Worm (Caenorhabditis elegans): ENCODE measurements around the gene srh-88.
"Not testable (repeated sequence)": the region's sequence is repeated elsewhere in the genome, so short reads cannot be mapped to it uniquely, and the experiment has no call there.

The srh-88 gene

ce11 chrV:2983351-2983750 is 18.7 kb upstream of the srh-88 start, which contains the start of gene srw-117:
srw-117 (minus strand) TSS chrV:2983451.
- TF ChIP-seq ama-1 (optimal IDR thresholded peaks at IDR 0.05) (no peak), mep-1 (tag; optimal IDR thresholded peaks at IDR 0.05) (no peak), unc-62 (GFP tag; optimal IDR thresholded peaks at IDR 0.05 in 1 of 2) (peak in 1 of 2 experiments; percentile 15), unc-62 (tag; optimal IDR thresholded peaks at IDR 0.05) (no peak), dmd-9 (GFP tag; IDR thresholded peaks at IDR 0.05) (no peak)

- no peak for TF ChIP-seq tag-97 (GFP tag; IDR thresholded peaks at IDR 0.05)
- TF ChIP-seq duxl-1 (tag; optimal IDR thresholded peaks at IDR 0.05; ENCODE audit: poor library complexity): no peak
- TF ChIP-seq zfp-3 (GFP tag; conservative IDR thresholded peaks at IDR 0.05): no peak
- no peak for TF ChIP-seq set-16 (GFP tag; IDR thresholded peaks at IDR 0.05)
- no peak for TF ChIP-seq F37D6.2 (tag; optimal IDR thresholded peaks at IDR 0.05)
- TF ChIP-seq aha-1 (tag): peak; percentile 28
Measured at ce11 chrV:2979978-2980377, 15.3 kb upstream of the srh-88 start, which contains the start of gene srw-118. srw-118 (minus strand) TSS chrV:2980078.

- TF ChIP-seq ceh-28 (tag; optimal IDR thresholded peaks at IDR 0.05): no peak
- TF ChIP-seq nhr-102 (tag; optimal IDR thresholded peaks at IDR 0.05): no peak
- TF ChIP-seq zip-11 (GFP tag; IDR thresholded peaks at IDR 0.05): no peak
- no peak for TF ChIP-seq mdl-1 (tag; optimal IDR thresholded peaks at IDR 0.05)
- TF ChIP-seq ceh-62 (tag; optimal IDR thresholded peaks at IDR 0.05): no peak
- no peak for TF ChIP-seq ceh-32 (tag; optimal IDR thresholded peaks at IDR 0.05; ENCODE audit: poor library complexity)
- TF ChIP-seq F10B5.3 (tag; optimal IDR thresholded peaks at IDR 0.05): no peak
- TF ChIP-seq mep-1 (tag; optimal IDR thresholded peaks at IDR 0.05): no peak
- no peak for TF ChIP-seq daf-12 (tag; optimal IDR thresholded peaks at IDR 0.05)
- no peak for TF ChIP-seq nhr-76 (tag; optimal IDR thresholded peaks at IDR 0.05)
- TF ChIP-seq lir-3 (tag; optimal IDR thresholded peaks at IDR 0.05): no peak
- no peak for TF ChIP-seq ceh-20 (GFP tag; IDR thresholded peaks at IDR 0.05)
- TF ChIP-seq egl-27 (tag; optimal IDR thresholded peaks at IDR 0.05): no peak
- no peak for TF ChIP-seq sdz-12 (GFP tag; optimal IDR thresholded peaks at IDR 0.05)
- TF ChIP-seq R02D3.7 (tag; optimal IDR thresholded peaks at IDR 0.05): no peak
- TF ChIP-seq skn-1 (tag; optimal IDR thresholded peaks at IDR 0.05): no peak
- no peak for TF ChIP-seq aha-1 (tag)
- TF ChIP-seq zip-2 (tag; optimal IDR thresholded peaks at IDR 0.05): no peak
- TF ChIP-seq Y5F2A.4 (GFP tag; optimal IDR thresholded peaks at IDR 0.05): no peak
- no peak for TF ChIP-seq ceh-82 (tag; optimal IDR thresholded peaks at IDR 0.05)
Measured at ce11 chrV:2976287-2976686, 11.6 kb upstream of the srh-88 start, which contains the start of gene srw-124. srw-124 (plus strand) TSS chrV:2976587.

- TF ChIP-seq madf-5 (GFP tag; IDR thresholded peaks at IDR 0.05); dve-1 (tag; optimal IDR thresholded peaks at IDR 0.05; ENCODE audit: insufficient read depth); nhr-42 (GFP tag; IDR thresholded peaks at IDR 0.05): not testable (repeated sequence)
Measured at ce11 chrV:2975285-2975684, 10.6 kb upstream of the srh-88 start, which contains the start of gene srw-123. srw-123 (minus strand) TSS chrV:2975385.

ce11 chrV:2971307-2971999 is 6.8 kb upstream of the srh-88 start, which contains the start of gene srw-129:
srw-129 (plus strand) TSS chrV:2971949.
- TF ChIP-seq snpc-1.2 (GFP tag; IDR thresholded peaks at IDR 0.05): 0 out of 2 replicates have a peak, but pooled peaks have one; percentile 19
- no peak for TF ChIP-seq zag-1 (tag; optimal IDR thresholded peaks at IDR 0.05)
- peak; percentile 91 for TF ChIP-seq aha-1 (tag)
- 0 out of 2 replicates have a peak, but pooled peaks have one; percentile 54 for TF ChIP-seq Y48G9A.11 (GFP tag; IDR thresholded peaks at IDR 0.05)
- no peak for TF ChIP-seq zip-11 (GFP tag; IDR thresholded peaks at IDR 0.05)

Data from whole organism, L4 larva.